Worm (Caenorhabditis elegans) whole organism, L4 larva: ENCODE measurements around the gene str-4.

Source experiments
- D1046.2 ChIP-seq: fragments of 200-800 bp; sonication (Bioruptor generic); IDR thresholded peaks from 2 replicates; pipeline ENCODE4 v1.3.6; 2022; ENCODE audit warnings: missing genetic modification characterization, missing compliant biosample characterization
- F10B5.3 ChIP-seq: sonication (generic microtip); optimal IDR thresholded peaks from 2 replicates; lab custom pipeline; 2016; ENCODE audit warnings: mild to moderate bottlenecking, missing genetic modification characterization, missing compliant biosample characterization
- F49E8.2 ChIP-seq: sonication (generic microtip); optimal IDR thresholded peaks from 2 replicates; lab custom pipeline; 2016; ENCODE audit warnings: missing compliant biosample characterization, mild to moderate bottlenecking, missing genetic modification characterization, borderline replicate concordance
- T20F7.1 ChIP-seq: fragments of 200-800 bp; sonication (Bioruptor generic); optimal IDR thresholded peaks from 2 replicates; lab custom pipeline; 2018; ENCODE audit warnings: mild to moderate bottlenecking, missing genetic modification characterization, missing compliant biosample characterization
- Y105C5A.15 ChIP-seq: fragments of 200-800 bp; sonication (Bioruptor generic); IDR thresholded peaks from 2 replicates; pipeline ENCODE4 v1.3.6; 2022; ENCODE audit warnings: missing genetic modification characterization, missing compliant biosample characterization
- Y75B8A.6 ChIP-seq: fragments of 200-800 bp; sonication (Bioruptor generic); IDR thresholded peaks from 2 replicates; pipeline ENCODE4 v1.3.6; 2022; ENCODE audit warnings: missing genetic modification reagents, missing genetic modification characterization, missing compliant biosample characterization
- aha-1 ChIP-seq: fragments of 150-350 bp; peaks from one replicate; lab custom pipeline; 2014; ENCODE audit warnings: missing biosample characterization, missing genetic modification characterization
- aly-2 ChIP-seq: sonication (generic microtip); optimal IDR thresholded peaks from 2 replicates; lab custom pipeline; 2018; ENCODE audit warnings: missing biosample characterization, missing genetic modification characterization
- ama-1 ChIP-seq: fragments of 150-350 bp; optimal IDR thresholded peaks from 2 replicates; lab custom pipeline; 2014; ENCODE audit warnings: inconsistent platforms, mixed read lengths
- arid-1 ChIP-seq: fragments of 200-800 bp; sonication (Bioruptor generic); conservative IDR thresholded peaks from 2 replicates; pipeline ENCODE4 v1.3.6; 2022; ENCODE audit warnings: missing genetic modification reagents, missing genetic modification characterization, missing compliant biosample characterization
- attf-4 ChIP-seq: sonication (generic microtip); optimal IDR thresholded peaks from 3 replicates; lab custom pipeline; 2017; ENCODE audit warnings: missing biosample characterization, missing genetic modification characterization
- ceh-82 ChIP-seq: sonication (generic microtip); optimal IDR thresholded peaks from 2 replicates; lab custom pipeline; 2017; ENCODE audit warnings: missing biosample characterization, missing genetic modification characterization
- cey-2 ChIP-seq: sonication (generic microtip); optimal IDR thresholded peaks from 3 replicates; lab custom pipeline; 2017; ENCODE audit warnings: missing genetic modification characterization, mild to moderate bottlenecking, missing compliant biosample characterization, antibody characterized with exemption, borderline replicate concordance; ENCODE audit not compliant: insufficient read depth
- daf-16 ChIP-seq, 3 experiments: sonication (generic microtip); optimal IDR thresholded peaks; 2 replicates each; lab custom pipeline; 2016 to 2017; ENCODE audit warnings: missing genetic modification characterization in 3 of 3, missing genetic modification reagents in 3 of 3, mild to moderate bottlenecking in 2 of 3, missing compliant biosample characterization in 2 of 3, missing biosample characterization in 1 of 3, moderate library complexity in 1 of 3
- daf-19 ChIP-seq: fragments of 200-800 bp; sonication (Bioruptor generic); conservative IDR thresholded peaks from 2 replicates; pipeline ENCODE4 v1.3.6; 2022; ENCODE audit warnings: missing genetic modification characterization, missing compliant biosample characterization
- daf-8 ChIP-seq: fragments of 200-800 bp; sonication (Bioruptor generic); IDR thresholded peaks from 2 replicates; pipeline ENCODE4 v1.3.6; 2022; ENCODE audit warnings: missing genetic modification characterization, missing compliant biosample characterization
- dmd-8 ChIP-seq: fragments of 200-800 bp; sonication (Bioruptor generic); IDR thresholded peaks from 2 replicates; pipeline ENCODE4 v1.3.6; 2022; ENCODE audit warnings: missing genetic modification characterization, missing compliant biosample characterization
- dmd-9 ChIP-seq: fragments of 200-800 bp; sonication (Bioruptor generic); IDR thresholded peaks from 2 replicates; pipeline ENCODE4 v1.3.6; 2022; ENCODE audit warnings: missing genetic modification reagents, missing genetic modification characterization, missing compliant biosample characterization
- dve-1 ChIP-seq: sonication (generic microtip); optimal IDR thresholded peaks from 2 replicates; lab custom pipeline; 2017; ENCODE audit warnings: antibody characterized with exemption, mild to moderate bottlenecking, missing genetic modification characterization, missing compliant biosample characterization; ENCODE audit not compliant: insufficient read depth
- egl-43 ChIP-seq: fragments of 200-800 bp; sonication (Bioruptor generic); IDR thresholded peaks from 2 replicates; pipeline ENCODE4 v1.3.6; 2022; ENCODE audit warnings: missing genetic modification reagents, missing genetic modification characterization, missing compliant biosample characterization
- fos-1 ChIP-seq: fragments of 150-350 bp; optimal IDR thresholded peaks from 2 replicates; lab custom pipeline; 2014; ENCODE audit warnings: missing biosample characterization, missing genetic modification characterization
- hif-1 ChIP-seq, 2 experiments: sonication (generic microtip); optimal IDR thresholded peaks; 2 replicates each; lab custom pipeline; 2016 to 2017; ENCODE audit warnings: missing compliant biosample characterization in 2 of 2, missing genetic modification characterization in 2 of 2, missing genetic modification reagents in 2 of 2, missing genotype in 2 of 2, mild to moderate bottlenecking in 1 of 2
- hlh-11 ChIP-seq: fragments of 200-800 bp; sonication (Bioruptor generic); optimal IDR thresholded peaks from 2 replicates; lab custom pipeline; 2018; ENCODE audit warnings: mild to moderate bottlenecking, missing genetic modification characterization, missing compliant biosample characterization
- hlh-30 ChIP-seq: sonication (generic microtip); optimal IDR thresholded peaks from 2 replicates; lab custom pipeline; 2017; ENCODE audit warnings: antibody characterized with exemption, mild to moderate bottlenecking, missing genetic modification characterization, missing compliant biosample characterization; ENCODE audit not compliant: insufficient read depth
- lin-38 ChIP-seq: fragments of 200-800 bp; sonication (Bioruptor generic); IDR thresholded peaks from 2 replicates; pipeline ENCODE4 v1.3.6; 2022; ENCODE audit warnings: missing genetic modification reagents, missing genetic modification characterization, missing compliant biosample characterization
- lin-39 ChIP-seq: fragments of 150-350 bp; optimal IDR thresholded peaks from 2 replicates; lab custom pipeline; 2014; ENCODE audit warnings: missing biosample characterization, missing genetic modification reagents, missing genetic modification characterization
- lir-3 ChIP-seq: sonication (generic microtip); optimal IDR thresholded peaks from 2 replicates; lab custom pipeline; 2016; ENCODE audit warnings: mild to moderate bottlenecking, missing genetic modification characterization, missing compliant biosample characterization
- lsy-2 ChIP-seq, 2 experiments: fragments of 150-350 bp in 1 of 2; sonication (generic microtip) in 1 of 2; optimal IDR thresholded peaks; 2 replicates each; lab custom pipeline; 2014 to 2017; ENCODE audit warnings: missing biosample characterization in 2 of 2, missing genetic modification characterization in 2 of 2
- madf-9 ChIP-seq: fragments of 200-800 bp; sonication (Bioruptor generic); conservative IDR thresholded peaks from 2 replicates; pipeline ENCODE4 v1.3.6; 2022; ENCODE audit warnings: missing genetic modification reagents, missing genetic modification characterization, missing compliant biosample characterization
- mdt-29 ChIP-seq: fragments of 200-800 bp; sonication (Bioruptor generic); IDR thresholded peaks from 2 replicates; pipeline ENCODE4 v1.3.6; 2022; ENCODE audit warnings: missing genetic modification reagents, missing genetic modification characterization, missing compliant biosample characterization
- mep-1 ChIP-seq: fragments of 150-350 bp; sonication (generic microtip); optimal IDR thresholded peaks from 3 replicates; lab custom pipeline; 2014; ENCODE audit warnings: missing biosample characterization, missing genetic modification characterization
- mxl-2 ChIP-seq: fragments of 200-800 bp; sonication (Bioruptor generic); conservative IDR thresholded peaks from 2 replicates; pipeline ENCODE4 v1.3.6; 2022; ENCODE audit warnings: missing genetic modification reagents, missing genetic modification characterization, missing compliant biosample characterization
- mxl-3 ChIP-seq: fragments of 200-800 bp; sonication (Bioruptor generic); optimal IDR thresholded peaks from 2 replicates; lab custom pipeline; 2018; ENCODE audit warnings: mild to moderate bottlenecking, missing genetic modification characterization, missing compliant biosample characterization
- nhr-102 ChIP-seq: sonication (generic microtip); optimal IDR thresholded peaks from 2 replicates; lab custom pipeline; 2016; ENCODE audit warnings: mild to moderate bottlenecking, missing genetic modification characterization, moderate library complexity, missing compliant biosample characterization
- nhr-11 ChIP-seq: fragments of 150-350 bp; optimal IDR thresholded peaks from 2 replicates; lab custom pipeline; 2014; ENCODE audit warnings: missing biosample characterization, missing genetic modification characterization
- nhr-111 ChIP-seq: fragments of 200-800 bp; sonication (Bioruptor generic); optimal IDR thresholded peaks from 2 replicates; lab custom pipeline; 2018; ENCODE audit warnings: mild to moderate bottlenecking, missing genetic modification characterization, missing compliant biosample characterization
- nhr-41 ChIP-seq: fragments of 200-800 bp; sonication (Bioruptor generic); IDR thresholded peaks from 2 replicates; pipeline ENCODE4 v1.3.6; 2022; ENCODE audit warnings: missing genetic modification reagents, missing genetic modification characterization, missing compliant biosample characterization
- nhr-48 ChIP-seq: sonication (generic microtip); optimal IDR thresholded peaks from 2 replicates; lab custom pipeline; 2016; ENCODE audit warnings: mild to moderate bottlenecking, missing genetic modification characterization, missing compliant biosample characterization
- nhr-6 ChIP-seq: fragments of 150-350 bp; optimal IDR thresholded peaks from 2 replicates; lab custom pipeline; 2014; ENCODE audit warnings: missing biosample characterization, missing genetic modification characterization
- nhr-77 ChIP-seq: fragments of 150-350 bp; optimal IDR thresholded peaks from 2 replicates; lab custom pipeline; 2014; ENCODE audit warnings: missing biosample characterization, missing genetic modification characterization
- php-3 ChIP-seq: fragments of 200-800 bp; sonication (Bioruptor generic); IDR thresholded peaks from 2 replicates; pipeline ENCODE4 v1.3.6; 2022; ENCODE audit warnings: missing genetic modification reagents, missing genetic modification characterization, missing compliant biosample characterization
- pqm-1 ChIP-seq: sonication (generic microtip); optimal IDR thresholded peaks from 2 replicates; lab custom pipeline; 2017; ENCODE audit warnings: missing biosample characterization, missing genetic modification characterization
- rbr-2 ChIP-seq: sonication (generic microtip); optimal IDR thresholded peaks from 2 replicates; lab custom pipeline; 2016; ENCODE audit warnings: missing genotype, missing genetic modification characterization, missing compliant biosample characterization
- saeg-2 ChIP-seq: fragments of 200-800 bp; sonication (Bioruptor generic); IDR thresholded peaks from 2 replicates; pipeline ENCODE4 v1.3.6; 2022; ENCODE audit warnings: missing genetic modification reagents, missing genetic modification characterization, missing compliant biosample characterization
- sdz-12 ChIP-seq: fragments of 200-800 bp; sonication (Bioruptor generic); optimal IDR thresholded peaks from 2 replicates; lab custom pipeline; 2018; ENCODE audit warnings: mild to moderate bottlenecking, missing genetic modification characterization, missing compliant biosample characterization
- spr-1 ChIP-seq: sonication (generic microtip); optimal IDR thresholded peaks from 2 replicates; lab custom pipeline; 2016; ENCODE audit warnings: mild to moderate bottlenecking, missing genetic modification characterization, missing compliant biosample characterization
- spr-3 ChIP-seq: fragments of 200-800 bp; sonication (Bioruptor generic); optimal IDR thresholded peaks from 2 replicates; lab custom pipeline; 2018; ENCODE audit warnings: mild to moderate bottlenecking, missing genetic modification characterization, missing compliant biosample characterization
- tag-97 ChIP-seq: fragments of 200-800 bp; sonication (Bioruptor generic); IDR thresholded peaks from 2 replicates; pipeline ENCODE4 v1.3.6; 2022; ENCODE audit warnings: missing genetic modification characterization, missing compliant biosample characterization
- unc-39 ChIP-seq: sonication (generic microtip); optimal IDR thresholded peaks from 2 replicates; lab custom pipeline; 2017; ENCODE audit warnings: missing biosample characterization, missing genetic modification characterization
- zip-11 ChIP-seq: fragments of 200-800 bp; sonication (Bioruptor generic); IDR thresholded peaks from 2 replicates; pipeline ENCODE4 v1.3.6; 2022; ENCODE audit warnings: missing genetic modification characterization, missing compliant biosample characterization
- ztf-7 ChIP-seq: fragments of 150-350 bp; optimal IDR thresholded peaks from 2 replicates; lab custom pipeline; 2014; ENCODE audit warnings: missing biosample characterization, missing genetic modification characterization

str-4 gene

ce11 chrV:13380178-13380577, 40.6 kb upstream of the str-4 start, which contains the start of gene ifbp-1 (continued):
- no peak for TF ChIP-seq pqm-1
- no peak for TF ChIP-seq ztf-7 (tag; lab: Kevin White, UChicago)
- no peak for TF ChIP-seq rbr-2 (tag; lab: Kevin White, UChicago)
- TF ChIP-seq F49E8.2 = no peak
- peak; percentile 22 to 34 for TF ChIP-seq lsy-2 (tag; optimal IDR thresholded peaks at IDR 0.05; lab: Kevin White, UChicago)
- no peak for TF ChIP-seq ceh-82
- TF ChIP-seq dve-1 (tag; lab: Kevin White, UChicago) = peak; percentile 43
- no peak for TF ChIP-seq zip-11 (GFP tag; lab: Robert Waterston, UW)
- peak; percentile 85 for TF ChIP-seq mxl-3 (GFP tag; lab: Kevin White, UChicago)
- TF ChIP-seq lin-39 (tag; lab: Kevin White, UChicago) = no peak
- no peak for TF ChIP-seq fos-1
- TF ChIP-seq hif-1 (tag; optimal IDR thresholded peaks at IDR 0.05; lab: Kevin White, UChicago) = no peak
- no peak for TF ChIP-seq nhr-111 (GFP tag; lab: Kevin White, UChicago)
- no peak for TF ChIP-seq nhr-48
- no peak for TF ChIP-seq nhr-6 (tag; lab: Kevin White, UChicago)
- no peak for TF ChIP-seq D1046.2 (GFP tag; lab: Robert Waterston, UW)
- TF ChIP-seq lir-3 (tag; lab: Kevin White, UChicago) = no peak
- no peak for TF ChIP-seq F10B5.3
- no peak for TF ChIP-seq Y75B8A.6
- TF ChIP-seq dmd-8 (GFP tag; lab: Robert Waterston, UW) = no peak
- peak; percentile 29 for TF ChIP-seq aha-1 (tag; lab: Kevin White, UChicago)
- no peak for TF ChIP-seq lin-38 (GFP tag; lab: Robert Waterston, UW)
- no peak for TF ChIP-seq aly-2 (tag; lab: Kevin White, UChicago)
- no peak for TF ChIP-seq mxl-2 (GFP tag; lab: Robert Waterston, UW)
- TF ChIP-seq T20F7.1 (GFP tag; lab: Kevin White, UChicago) = no peak
- TF ChIP-seq ama-1 = no peak
- no peak for TF ChIP-seq spr-3
- no peak for TF ChIP-seq arid-1
- no peak for TF ChIP-seq daf-16 (GFP tag; optimal IDR thresholded peaks at IDR 0.05; lab: Kevin White, UChicago)
- TF ChIP-seq daf-16 (tag; optimal IDR thresholded peaks at IDR 0.05; lab: Kevin White, UChicago) = no peak
- peak; percentile 67 for TF ChIP-seq hlh-11 (tag; lab: Kevin White, UChicago)
- no peak for TF ChIP-seq tag-97
- no peak for TF ChIP-seq spr-1 (tag; lab: Kevin White, UChicago)
- TF ChIP-seq nhr-11 (tag; lab: Kevin White, UChicago) = no peak
- TF ChIP-seq sdz-12 = no peak
- TF ChIP-seq dmd-9 (GFP tag; lab: Robert Waterston, UW) = no peak

- 0 out of 2 replicates have a peak, but pooled peaks have one; percentile 10 for TF ChIP-seq mdt-29 (GFP tag; lab: Robert Waterston, UW)
- no peak for TF ChIP-seq F10B5.3
- peak; percentile 50 for TF ChIP-seq cey-2 (tag; lab: Kevin White, UChicago)
- no peak for TF ChIP-seq egl-43 (GFP tag; lab: Robert Waterston, UW)
- peak; percentile 66 for TF ChIP-seq mep-1 (tag; lab: Kevin White, UChicago)
- 0 out of 2 replicates have a peak, but pooled peaks have one; percentile 13 for TF ChIP-seq nhr-41
- TF ChIP-seq nhr-11 (tag; lab: Kevin White, UChicago) = no peak
- TF ChIP-seq lsy-2 (tag; optimal IDR thresholded peaks at IDR 0.05; lab: Kevin White, UChicago) = peak in 1 of 2 experiments; percentile 26
- TF ChIP-seq lin-38 (GFP tag; lab: Robert Waterston, UW) = no peak
- TF ChIP-seq Y105C5A.15 = no peak
- no peak for TF ChIP-seq daf-8 (GFP tag; lab: Robert Waterston, UW)
- no peak for TF ChIP-seq attf-4 (tag; lab: Kevin White, UChicago)
- peak; percentile 13 for TF ChIP-seq nhr-48
- no peak for TF ChIP-seq daf-19 (GFP tag; lab: Robert Waterston, UW)
- TF ChIP-seq hif-1 (tag; optimal IDR thresholded peaks at IDR 0.05; lab: Kevin White, UChicago) = peak in 1 of 2 experiments; percentile 27
- peak; percentile 79 for TF ChIP-seq nhr-77 (tag; lab: Kevin White, UChicago)
- TF ChIP-seq madf-9 (GFP tag; lab: Robert Waterston, UW) = no peak
- TF ChIP-seq unc-39 (tag; lab: Kevin White, UChicago) = no peak
- no peak for TF ChIP-seq lir-3 (tag; lab: Kevin White, UChicago)
- TF ChIP-seq hlh-30 (tag; lab: Kevin White, UChicago) = peak; percentile 69
- no peak for TF ChIP-seq sdz-12
- peak; percentile 41 for TF ChIP-seq T20F7.1 (GFP tag; lab: Kevin White, UChicago)
- peak; percentile 52 for TF ChIP-seq nhr-102 (tag; lab: Kevin White, UChicago)
- TF ChIP-seq saeg-2 (GFP tag; lab: Robert Waterston, UW) = 0 out of 2 replicates have a peak, but pooled peaks have one; percentile 20
- peak; percentile 71 for TF ChIP-seq php-3 (GFP tag; lab: Robert Waterston, UW)
These were observed 37.6 kb upstream of the str-4 start for ce11 chrV:13377130-13377529.
